Worm (Caenorhabditis elegans): ENCODE measurements around the gene W07G4.8.
A peak's percentile ranks its signal among the peaks of the same experiment; 100 is the strongest.

The W07G4.8 gene

ce11 chrV:13020638-13021037 is 28.7 kb downstream of the W07G4.8 start:
- no peak for TF ChIP-seq Y95B8A.8 (GFP tag; IDR thresholded peaks at IDR 0.05)
- TF ChIP-seq nhr-80 (tag; optimal IDR thresholded peaks at IDR 0.05) = no peak

- no peak for TF ChIP-seq F10E7.11 (tag; optimal IDR thresholded peaks at IDR 0.05)
- TF ChIP-seq ceh-79 (tag; optimal IDR thresholded peaks at IDR 0.05) = no peak
- no peak for TF ChIP-seq nhr-120 (GFP tag; IDR thresholded peaks at IDR 0.05)
- TF ChIP-seq gei-17 (GFP tag; optimal IDR thresholded peaks at IDR 0.05) = no peak
- no peak for TF ChIP-seq B0336.3 (GFP tag; IDR thresholded peaks at IDR 0.05)
- TF ChIP-seq tlf-1 (GFP tag; optimal IDR thresholded peaks at IDR 0.05) = no peak
- TF ChIP-seq egl-18 (GFP tag; IDR thresholded peaks at IDR 0.05) = no peak
- TF ChIP-seq pbrm-1 (GFP tag; IDR thresholded peaks at IDR 0.05) = no peak
- TF ChIP-seq attf-3 (GFP tag; conservative IDR thresholded peaks at IDR 0.05) = no peak
- no peak for TF ChIP-seq cebp-1 (GFP tag; IDR thresholded peaks at IDR 0.05)
- no peak for TF ChIP-seq cebp-1 (tag; optimal IDR thresholded peaks at IDR 0.05)
- TF ChIP-seq dox-1 (GFP tag; IDR thresholded peaks at IDR 0.05) = no peak
- TF ChIP-seq nhr-27 (tag; optimal IDR thresholded peaks at IDR 0.05) = no peak
- TF ChIP-seq snpc-3.4 (tag; optimal IDR thresholded peaks at IDR 0.05) = no peak
These were observed 29.3 kb downstream of the W07G4.8 start for ce11 chrV:13020014-13020413.

- no peak for TF ChIP-seq ztf-28 (GFP tag; IDR thresholded peaks at IDR 0.05)
- no peak for TF ChIP-seq cebp-1 (GFP tag; IDR thresholded peaks at IDR 0.05)
- no peak for TF ChIP-seq cebp-1 (tag; optimal IDR thresholded peaks at IDR 0.05)
- TF ChIP-seq lin-26 (GFP tag; IDR thresholded peaks at IDR 0.05) = no peak
- TF ChIP-seq ztf-3 (GFP tag; optimal IDR thresholded peaks at IDR 0.05) = no peak
- no peak for TF ChIP-seq mxl-1 (tag; optimal IDR thresholded peaks at IDR 0.05)
- no peak for TF ChIP-seq ZK185.1 (tag; optimal IDR thresholded peaks at IDR 0.05; ENCODE audit: poor library complexity, severe bottlenecking)
- no peak for TF ChIP-seq zfh-2 (GFP tag; conservative IDR thresholded peaks at IDR 0.05)
These were observed 30.6 kb downstream of the W07G4.8 start, which contains the start of gene fmi-1 for ce11 chrV:13018761-13019160. TSS of gene fmi-1 (plus strand) at chrV:13019061.

ce11 chrV:13018233-13018632 is 31.1 kb downstream of the W07G4.8 start:
- no peak for TF ChIP-seq hmg-1.2 (GFP tag; IDR thresholded peaks at IDR 0.05)

ce11 chrV:13013844-13014243 is 35.5 kb downstream of the W07G4.8 start, which contains the start of gene F15B9.6:
TSS of gene F15B9.6 (plus strand) at chrV:13014144.
- no peak for TF ChIP-seq ceh-40 (GFP tag; IDR thresholded peaks at IDR 0.05)
- TF ChIP-seq let-526 (GFP tag; IDR thresholded peaks at IDR 0.05) = no peak

- TF ChIP-seq F49E8.2 (tag; optimal IDR thresholded peaks at IDR 0.05; ENCODE audit: insufficient read depth) = no peak
These were observed 36.2 kb downstream of the W07G4.8 start, which contains the start of gene try-10 for ce11 chrV:13013158-13013557. TSS of gene try-10 (minus strand) at chrV:13013258.

ce11 chrV:13011904-13012303 is 37.5 kb downstream of the W07G4.8 start:
- TF ChIP-seq nhr-80 (tag; optimal IDR thresholded peaks at IDR 0.05) = peak; percentile 69
- TF ChIP-seq let-607 (tag; optimal IDR thresholded peaks at IDR 0.05) = peak; percentile 58 to 92
- no peak for TF ChIP-seq lin-54 (GFP tag; optimal IDR thresholded peaks at IDR 0.05)
- TF ChIP-seq tbp1 (GFP tag; optimal IDR thresholded peaks at IDR 0.05) = peak; percentile 1
- no peak for TF ChIP-seq attf-5 (GFP tag; optimal IDR thresholded peaks at IDR 0.05)
- no peak for TF ChIP-seq B0019.2 (GFP tag; conservative IDR thresholded peaks at IDR 0.05)
- TF ChIP-seq atf-7 (tag; optimal IDR thresholded peaks at IDR 0.05) = peak; percentile 87
- peak; percentile 22 for TF ChIP-seq unc-62 (GFP tag; optimal IDR thresholded peaks at IDR 0.05)
- no peak for TF ChIP-seq let-526 (GFP tag; IDR thresholded peaks at IDR 0.05)
- no peak for TF ChIP-seq cebp-1 (GFP tag; IDR thresholded peaks at IDR 0.05)
- peak; percentile 23 for TF ChIP-seq cebp-1 (tag; optimal IDR thresholded peaks at IDR 0.05)
- TF ChIP-seq nfya-2 (GFP tag; IDR thresholded peaks at IDR 0.05) = no peak

All from whole organism, young adult.